Fruit fly (Drosophila melanogaster) whole organism, embryonic: ENCODE measurements around the gene CG2841.

Experiments
- B-H2 ChIP-seq: fragments of 200-800 bp; sonication (Bioruptor generic); optimal IDR thresholded peaks from 2 replicates; lab custom pipeline; 2018; ENCODE audit warnings: missing biosample characterization, mild to moderate bottlenecking, missing genetic modification characterization
- BEAF-32 ChIP-seq: fragments of 200-800 bp; sonication (Bioruptor generic); optimal IDR thresholded peaks from 3 replicates; lab custom pipeline; 2017; ENCODE audit warnings: missing biosample characterization, missing genetic modification characterization, mild to moderate bottlenecking, moderate library complexity, missing genetic modification reagents
- CG1024 ChIP-seq: fragments of 200-800 bp; sonication (Bioruptor generic); IDR thresholded peaks from 2 replicates; pipeline ENCODE4 v1.3.6; 2022; ENCODE audit warnings: missing biosample characterization, missing genetic modification characterization
- CG10267 ChIP-seq: fragments of 200-800 bp; sonication (Bioruptor generic); optimal IDR thresholded peaks from 2 replicates; lab custom pipeline; 2018; ENCODE audit warnings: missing biosample characterization, mild to moderate bottlenecking, missing genetic modification characterization, moderate library complexity
- CG10366 ChIP-seq: fragments of 200-800 bp; sonication (Bioruptor generic); IDR thresholded peaks from 2 replicates; pipeline ENCODE4 v1.3.6; 2022; ENCODE audit warnings: missing biosample characterization, missing genetic modification characterization
- CG10654 ChIP-seq: fragments of 200-800 bp; sonication (Bioruptor generic); optimal IDR thresholded peaks from 2 replicates; lab custom pipeline; 2016; ENCODE audit warnings: missing biosample characterization, missing genetic modification characterization
- CG11247 ChIP-seq: fragments of 200-800 bp; sonication (Bioruptor generic); IDR thresholded peaks from 2 replicates; pipeline ENCODE4 v1.3.6; 2022; ENCODE audit warnings: missing biosample characterization, missing genetic modification characterization
- CG1603 ChIP-seq: fragments of 200-800 bp; sonication (Bioruptor generic); optimal IDR thresholded peaks from 2 replicates; lab custom pipeline; 2019; ENCODE audit warnings: missing biosample characterization, mild to moderate bottlenecking, missing genetic modification characterization, moderate library complexity
- CG16779 ChIP-seq: fragments of 200-800 bp; sonication (Bioruptor generic); IDR thresholded peaks from 2 replicates; pipeline ENCODE4 v1.3.6; 2022; ENCODE audit warnings: missing biosample characterization, missing genetic modification characterization
- CG16815 ChIP-seq: fragments of 200-800 bp; sonication (Bioruptor generic); optimal IDR thresholded peaks from 3 replicates; lab custom pipeline; 2017; ENCODE audit warnings: missing biosample characterization, mild to moderate bottlenecking, missing genetic modification characterization
- CG16863 ChIP-seq: fragments of 200-800 bp; sonication (Bioruptor generic); optimal IDR thresholded peaks from 3 replicates; lab custom pipeline; 2016; ENCODE audit warnings: missing biosample characterization, missing genetic modification characterization
- CG17361 ChIP-seq: fragments of 200-800 bp; sonication (Bioruptor generic); IDR thresholded peaks from 3 replicates; pipeline ENCODE4 v1.3.6; 2022; ENCODE audit warnings: missing biosample characterization, missing genetic modification characterization
- CG1792 ChIP-seq: fragments of 200-800 bp; sonication (Bioruptor generic); optimal IDR thresholded peaks from 2 replicates; lab custom pipeline; 2016; ENCODE audit warnings: missing biosample characterization, missing genetic modification characterization
- CG18764 ChIP-seq: fragments of 200-800 bp; sonication (Bioruptor generic); optimal IDR thresholded peaks from 3 replicates; lab custom pipeline; 2016; ENCODE audit warnings: missing biosample characterization, missing genetic modification characterization
- CG34376 ChIP-seq: fragments of 200-800 bp; sonication (Bioruptor generic); optimal IDR thresholded peaks from 2 replicates; lab custom pipeline; 2018; ENCODE audit warnings: missing biosample characterization, mild to moderate bottlenecking, missing genetic modification characterization
- CG4617 ChIP-seq: fragments of 200-800 bp; sonication (Bioruptor generic); optimal IDR thresholded peaks from 3 replicates; lab custom pipeline; 2016; ENCODE audit warnings: missing biosample characterization, missing genetic modification characterization, borderline replicate concordance
- CG6272 ChIP-seq: fragments of 200-800 bp; sonication (Bioruptor generic); IDR thresholded peaks from 2 replicates; pipeline ENCODE4 v1.3.6; 2022; ENCODE audit warnings: missing biosample characterization, missing genetic modification characterization
- CG6654 ChIP-seq: fragments of 200-800 bp; sonication (Bioruptor generic); optimal IDR thresholded peaks from 2 replicates; lab custom pipeline; 2017; ENCODE audit warnings: missing biosample characterization, mild to moderate bottlenecking, missing genetic modification characterization
- CG7556 ChIP-seq: fragments of 200-800 bp; sonication (Bioruptor generic); optimal IDR thresholded peaks from 2 replicates; lab custom pipeline; 2017; ENCODE audit warnings: missing biosample characterization, mild to moderate bottlenecking, missing genetic modification characterization
- CG8089 ChIP-seq: fragments of 200-800 bp; sonication (Bioruptor generic); optimal IDR thresholded peaks from 3 replicates; lab custom pipeline; 2016; ENCODE audit warnings: missing biosample characterization, missing genetic modification characterization
- CG9797 ChIP-seq: fragments of 200-800 bp; sonication (Bioruptor generic); optimal IDR thresholded peaks from 3 replicates; lab custom pipeline; 2018; ENCODE audit warnings: missing biosample characterization, mild to moderate bottlenecking, missing genetic modification characterization
- CG9817 ChIP-seq: fragments of 200-800 bp; sonication (Bioruptor generic); optimal IDR thresholded peaks from 2 replicates; lab custom pipeline; 2018; ENCODE audit warnings: missing biosample characterization, mild to moderate bottlenecking, missing genetic modification characterization, moderate library complexity
- CHES-1-like ChIP-seq: fragments of 200-800 bp; sonication (Bioruptor generic); optimal IDR thresholded peaks from 2 replicates; lab custom pipeline; 2016; ENCODE audit warnings: missing biosample characterization, missing genetic modification characterization
- Dip3 ChIP-seq: fragments of 200-800 bp; sonication (Bioruptor generic); optimal IDR thresholded peaks from 3 replicates; lab custom pipeline; 2016; ENCODE audit warnings: missing biosample characterization, missing genetic modification characterization
- Max ChIP-seq: fragments of 200-800 bp; sonication (Bioruptor generic); optimal IDR thresholded peaks from 2 replicates; lab custom pipeline; 2016; ENCODE audit warnings: missing biosample characterization, mild to moderate bottlenecking, missing genetic modification characterization
- NC2α ChIP-seq: fragments of 200-800 bp; sonication (Bioruptor generic); optimal IDR thresholded peaks from 2 replicates; lab custom pipeline; 2016; ENCODE audit warnings: missing biosample characterization, missing genetic modification characterization
- Nf-YC ChIP-seq: fragments of 200-800 bp; optimal IDR thresholded peaks from 3 replicates; lab custom pipeline; 2019; ENCODE audit warnings: missing biosample characterization, mild to moderate bottlenecking, missing genetic modification characterization, moderate library complexity
- NfI ChIP-seq: fragments of 200-800 bp; sonication (Bioruptor generic); optimal IDR thresholded peaks from 3 replicates; lab custom pipeline; 2018; ENCODE audit warnings: missing biosample characterization, mild to moderate bottlenecking, missing genetic modification characterization, moderate library complexity
- Scr ChIP-seq: fragments of 200-800 bp; sonication (Bioruptor generic); IDR thresholded peaks from 2 replicates; pipeline ENCODE4 v1.3.6; 2022; ENCODE audit warnings: missing biosample characterization, missing genetic modification characterization; ENCODE audit not compliant: partially characterized antibody
- amos ChIP-seq: fragments of 200-800 bp; sonication (Bioruptor generic); IDR thresholded peaks from 2 replicates; pipeline ENCODE4 v1.3.6; 2022; ENCODE audit warnings: missing biosample characterization, missing genetic modification characterization; ENCODE audit not compliant: partially characterized antibody
- cad ChIP-seq: fragments of >200 bp; optimal IDR thresholded peaks from 2 replicates; lab custom pipeline; 2017; ENCODE audit warnings: missing biosample characterization, missing genetic modification characterization
- ci ChIP-seq: fragments of 200-800 bp; sonication (Bioruptor generic); IDR thresholded peaks from 3 replicates; pipeline ENCODE4 v1.3.6; 2022; ENCODE audit warnings: missing biosample characterization, missing genetic modification characterization
- grau ChIP-seq: fragments of 200-800 bp; optimal IDR thresholded peaks from 3 replicates; lab custom pipeline; 2019; ENCODE audit warnings: missing biosample characterization, mild to moderate bottlenecking, missing genetic modification characterization, moderate library complexity
- grn ChIP-seq: fragments of 200-800 bp; sonication (Bioruptor generic); optimal IDR thresholded peaks from 3 replicates; lab custom pipeline; 2017; ENCODE audit warnings: missing biosample characterization, missing genetic modification characterization
- gt ChIP-seq: fragments of 200-800 bp; sonication (Bioruptor generic); IDR thresholded peaks from 2 replicates; pipeline ENCODE4 v1.3.6; 2022; ENCODE audit warnings: missing biosample characterization, missing genetic modification characterization
- klu ChIP-seq: fragments of 200-800 bp; sonication (Bioruptor generic); IDR thresholded peaks from 2 replicates; pipeline ENCODE4 v1.3.6; 2022; ENCODE audit warnings: missing biosample characterization, missing genetic modification characterization
- lov ChIP-seq, 2 experiments: fragments of 200-800 bp in 1 of 2; fragments of >200 bp in 1 of 2; sonication (Bioruptor generic) in 1 of 2; IDR thresholded peaks in 1 of 2; optimal IDR thresholded peaks in 1 of 2; 2 replicates in 1 of 2; 3 replicates in 1 of 2; pipeline versions ENCODE4 v1.3.6 to Lab custom; 2017 to 2022; ENCODE audit warnings: missing biosample characterization in 1 of 2, missing genetic modification characterization in 1 of 2
- maf-S ChIP-seq: fragments of 200-800 bp; sonication (Bioruptor generic); optimal IDR thresholded peaks from 2 replicates; lab custom pipeline; 2016; ENCODE audit warnings: missing biosample characterization, missing genetic modification characterization
- odd ChIP-seq: fragments of 200-800 bp; sonication (Bioruptor generic); optimal IDR thresholded peaks from 2 replicates; lab custom pipeline; 2017; ENCODE audit warnings: missing biosample characterization, mild to moderate bottlenecking, missing genetic modification characterization
- pzg ChIP-seq: fragments of 200-800 bp; sonication (Bioruptor generic); optimal IDR thresholded peaks from 3 replicates; lab custom pipeline; 2018; ENCODE audit warnings: missing biosample characterization, mild to moderate bottlenecking, missing genetic modification characterization, moderate library complexity
- scrt ChIP-seq: fragments of 200-800 bp; sonication (Bioruptor generic); optimal IDR thresholded peaks from 2 replicates; lab custom pipeline; 2018; ENCODE audit warnings: missing biosample characterization, mild to moderate bottlenecking, missing genetic modification characterization, moderate library complexity
- sens ChIP-seq: fragments of 200-800 bp; sonication (Bioruptor generic); peaks from one replicate; lab custom pipeline; 2016; ENCODE audit warnings: missing biosample characterization, missing genetic modification characterization
- sens-2 ChIP-seq: fragments of 200-800 bp; sonication (Bioruptor generic); IDR thresholded peaks from 2 replicates; pipeline ENCODE4 v1.3.6; 2022; ENCODE audit warnings: missing biosample characterization, missing genetic modification characterization
- slbo ChIP-seq: fragments of 200-800 bp; sonication (Bioruptor generic); IDR thresholded peaks from 2 replicates; pipeline ENCODE4 v1.3.6; 2022; ENCODE audit warnings: missing biosample characterization, missing genetic modification characterization
- sug ChIP-seq: fragments of 200-800 bp; optimal IDR thresholded peaks from 2 replicates; lab custom pipeline; 2019; ENCODE audit warnings: missing biosample characterization, mild to moderate bottlenecking, missing genetic modification characterization, moderate library complexity
- tll ChIP-seq, 2 experiments: fragments of 200-800 bp in 1 of 2; fragments of >200 bp in 1 of 2; sonication (Bioruptor generic) in 1 of 2; optimal IDR thresholded peaks; 2 replicates each; lab custom pipeline; 2017 to 2019; ENCODE audit warnings: missing biosample characterization in 2 of 2, missing genetic modification characterization in 2 of 2, mild to moderate bottlenecking in 1 of 2, moderate library complexity in 1 of 2
- ttk ChIP-seq: fragments of 200-800 bp; sonication (Bioruptor generic); IDR thresholded peaks from 2 replicates; pipeline ENCODE4 v2.1.2; 2022; ENCODE audit warnings: missing biosample characterization, missing genetic modification characterization
- unpg ChIP-seq: fragments of 200-800 bp; sonication (Bioruptor generic); optimal IDR thresholded peaks from 3 replicates; lab custom pipeline; 2018; ENCODE audit warnings: missing biosample characterization, mild to moderate bottlenecking, missing genetic modification characterization, moderate library complexity
- z ChIP-seq: fragments of 200-800 bp; sonication (Bioruptor generic); IDR thresholded peaks from 3 replicates; pipeline ENCODE4 v1.3.6; 2022; ENCODE audit warnings: missing biosample characterization, missing genetic modification characterization

CG2841 gene

DNA sequence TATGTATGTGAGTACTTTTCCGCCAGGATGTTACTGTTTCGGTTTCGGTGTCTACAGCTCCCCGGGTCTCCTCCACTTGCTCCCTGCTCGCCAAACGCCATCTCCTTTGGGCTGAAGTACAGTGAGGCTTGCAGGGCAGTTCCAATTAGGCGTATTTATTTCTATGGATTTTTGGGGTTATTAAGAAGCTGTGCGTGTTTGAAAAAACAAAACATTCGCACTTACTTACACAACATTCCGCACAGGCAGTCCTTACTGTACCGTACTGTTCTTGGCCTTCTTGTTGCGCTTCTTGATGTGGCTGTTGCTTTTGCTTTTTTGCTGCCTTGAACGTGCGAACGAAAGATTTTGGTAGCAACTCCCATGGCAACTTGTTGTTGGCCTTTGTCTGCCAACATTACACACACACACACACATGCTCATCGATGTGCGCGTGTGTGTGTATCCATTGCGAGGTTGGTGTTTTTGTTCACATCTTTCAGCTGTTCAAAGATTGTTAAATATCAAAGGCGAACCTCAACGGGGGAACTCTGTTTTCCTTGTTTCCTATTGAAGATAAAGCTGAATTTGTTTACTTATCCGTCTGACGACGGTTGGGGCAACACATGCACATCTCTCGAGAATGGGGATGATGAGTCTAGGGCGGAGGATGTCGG is 44.1 kb downstream of the CG2841 start (continued):
- TF ChIP-seq Nf-YC (tag; lab: Kevin White, UChicago) (no peak), Scr (no peak), CG7556 (GFP tag; lab: Kevin White, UChicago) (peak; percentile 57), grau (tag; lab: Kevin White, UChicago) (peak; percentile 94), CG16863 (GFP tag; lab: Kevin White, UChicago) (peak; percentile 47), lov (optimal IDR thresholded peaks at IDR 0.05; lab: Kevin White, UChicago) (no peak), lov (GFP tag; IDR thresholded peaks at IDR 0.05; lab: Robert Waterston, UW) (0 out of 3 replicates have a peak, but pooled peaks have one; percentile 56), NfI (GFP tag; lab: Kevin White, UChicago) (peak; percentile 49), CG18764 (no peak), CG1024 (peak; percentile 39), slbo (GFP tag; lab: Robert Waterston, UW) (peak; percentile 87), CG10366 (GFP tag; lab: Robert Waterston, UW) (peak; percentile 65), CG34376 (GFP tag; lab: Kevin White, UChicago) (no peak), CG9797 (GFP tag; lab: Kevin White, UChicago) (no peak), NC2α (peak; percentile 13), z (GFP tag; lab: Robert Waterston, UW) (no peak), CG6272 (GFP tag; lab: Robert Waterston, UW) (0 out of 2 replicates have a peak, but pooled peaks have one; percentile 16), sens (GFP tag; lab: Kevin White, UChicago) (peak; percentile 84), B-H2 (GFP tag; lab: Kevin White, UChicago) (no peak), unpg (GFP tag; lab: Kevin White, UChicago) (peak; percentile 47), CHES-1-like (GFP tag; lab: Kevin White, UChicago) (peak; percentile 62), CG1792 (no peak), tll (GFP tag; optimal IDR thresholded peaks at IDR 0.05; lab: Kevin White, UChicago) (no peak), pzg (GFP tag; lab: Kevin White, UChicago) (no peak), CG16815 (peak; percentile 58), amos (GFP tag; lab: Robert Waterston, UW) (no peak), scrt (peak; percentile 82), sens-2 (GFP tag; lab: Robert Waterston, UW) (peak; percentile 54; the same call in 1 of the 2 replicates), Dip3 (GFP tag; lab: Kevin White, UChicago) (no peak), grn (GFP tag; lab: Kevin White, UChicago) (no peak), ci (peak; percentile 82), CG11247 (peak; percentile 58), klu (GFP tag; lab: Robert Waterston, UW) (peak; percentile 30; the same call in 1 of the 2 replicates), CG4617 (peak; percentile 18), Max (GFP tag; lab: Kevin White, UChicago) (no peak), BEAF-32 (GFP tag; lab: Kevin White, UChicago) (no peak), CG10654 (GFP tag; lab: Kevin White, UChicago) (peak; percentile 8), maf-S (GFP tag; lab: Kevin White, UChicago) (no peak), CG8089 (GFP tag; lab: Kevin White, UChicago) (no peak), CG6654 (GFP tag; lab: Kevin White, UChicago) (no peak), CG1603 (tag; lab: Kevin White, UChicago) (peak; percentile 68), CG17361 (GFP tag; lab: Robert Waterston, UW) (0 out of 3 replicates have a peak, but pooled peaks have one; percentile 12), ttk (GFP tag; lab: Robert Waterston, UW) (no peak), sug (tag; lab: Kevin White, UChicago) (no peak), CG10267 (tag; lab: Kevin White, UChicago) (no peak), CG9817 (peak; percentile 41), odd (GFP tag; lab: Kevin White, UChicago) (no peak), CG16779 (GFP tag; lab: Robert Waterston, UW) (no peak), cad (GFP tag; lab: Kevin White, UChicago) (no peak), gt (GFP tag; lab: Robert Waterston, UW) (no peak)
